Worm (Caenorhabditis elegans) whole organism, early embryonic: ENCODE results near the gene F14D2.11.

Experiments
- B0310.2 ChIP-seq: sonication (generic microtip); optimal IDR thresholded peaks from 2 replicates; lab custom pipeline; 2016; ENCODE audit warnings: mild to moderate bottlenecking, missing genetic modification characterization, missing compliant biosample characterization
- F13C5.2 ChIP-seq: sonication (generic microtip); optimal IDR thresholded peaks from 2 replicates; lab custom pipeline; 2017; ENCODE audit warnings: mild to moderate bottlenecking, missing genetic modification characterization, inconsistent platforms, missing compliant biosample characterization
- ama-1 ChIP-seq: fragments of 150-350 bp; optimal IDR thresholded peaks from 2 replicates; lab custom pipeline; 2014
- ets-7 ChIP-seq: sonication (generic microtip); optimal IDR thresholded peaks from 2 replicates; lab custom pipeline; 2016; ENCODE audit warnings: missing genotype, missing genetic modification characterization, missing compliant biosample characterization
- flt-1 ChIP-seq: fragments of 200-800 bp; sonication (Bioruptor generic); IDR thresholded peaks from 2 replicates; pipeline ENCODE4 v1.3.6; 2022; ENCODE audit warnings: missing genetic modification characterization, missing compliant biosample characterization
- hnd-1 ChIP-seq: sonication (generic microtip); optimal IDR thresholded peaks from 2 replicates; lab custom pipeline; 2016; ENCODE audit warnings: missing genetic modification characterization, missing compliant biosample characterization
- tbx-11 ChIP-seq: fragments of 200-800 bp; sonication (Bioruptor generic); IDR thresholded peaks from 2 replicates; pipeline ENCODE4 v1.3.6; 2022; ENCODE audit warnings: missing genetic modification characterization, missing compliant biosample characterization
- tbx-37 ChIP-seq: fragments of 200-800 bp; sonication (Bioruptor generic); conservative IDR thresholded peaks from 2 replicates; pipeline ENCODE4 v1.3.6; 2022; ENCODE audit warnings: missing genetic modification reagents, missing genetic modification characterization, missing compliant biosample characterization

DNA sequence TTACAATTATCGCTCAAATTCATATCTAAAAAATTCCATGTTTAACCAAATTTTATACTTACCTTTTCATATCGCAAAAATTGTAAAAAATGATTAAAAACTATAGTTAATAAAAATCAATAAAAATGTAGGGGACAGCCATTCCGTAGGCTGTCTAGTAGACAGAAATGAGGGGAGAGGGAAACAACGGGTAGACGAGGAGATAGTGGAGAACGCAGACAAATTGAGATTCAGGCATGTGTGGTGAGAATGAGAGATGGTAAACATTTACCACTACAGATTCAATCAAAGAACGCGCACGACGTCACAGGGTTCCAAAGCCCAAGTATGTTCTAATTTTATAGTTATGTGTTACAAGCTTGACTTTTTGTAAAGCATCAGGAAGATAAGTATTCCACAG lies 38.3 kb downstream of the F14D2.11 start:
- TF ChIP-seq ama-1 (lab: Kevin White, UChicago) (no peak), tbx-37 (GFP tag; lab: Robert Waterston, UW) (no peak), tbx-11 (GFP tag; lab: Robert Waterston, UW) (no peak), hnd-1 (no peak), flt-1 (GFP tag; lab: Robert Waterston, UW) (no peak), ets-7 (no peak), F13C5.2 (no peak), B0310.2 (tag; lab: Kevin White, UChicago) (no peak)
